Fruit fly (Drosophila melanogaster): ENCODE measurements around the gene AstA-R1.
A peak's percentile ranks its signal among the peaks of the same experiment; 100 is the strongest.

The AstA-R1 gene

dm6 chrX:3695151-3695988 is 121.0 kb downstream of the AstA-R1 start:
- TF ChIP-seq bab1 (GFP tag; optimal IDR thresholded peaks at IDR 0.05) (peak; percentile 94), pad (GFP tag; optimal IDR thresholded peaks at IDR 0.05) (peak; percentile 29), CG7045 (GFP tag; optimal IDR thresholded peaks at IDR 0.05) (peak; percentile 6), CG11617 (GFP tag; optimal IDR thresholded peaks at IDR 0.05) (peak; percentile 93), CG7101 (tag; optimal IDR thresholded peaks at IDR 0.05) (peak; percentile 77), cnc (optimal IDR thresholded peaks at IDR 0.05) (no peak), kay (GFP tag; ENCODE audit: borderline replicate concordance) (peak; percentile 90), CG5204 (GFP tag; optimal IDR thresholded peaks at IDR 0.05) (no peak), CG1620 (GFP tag; optimal IDR thresholded peaks at IDR 0.05) (no peak), cic (GFP tag; optimal IDR thresholded peaks at IDR 0.05) (peak; percentile 68), CG12768 (GFP tag; optimal IDR thresholded peaks at IDR 0.05) (peak; percentile 43), Hr96 (GFP tag; optimal IDR thresholded peaks at IDR 0.05) (no peak), toe (GFP tag; optimal IDR thresholded peaks at IDR 0.05) (peak; percentile 27), CG14711 (tag; optimal IDR thresholded peaks at IDR 0.05) (no peak), Mnt (GFP tag; optimal IDR thresholded peaks at IDR 0.05) (peak; percentile 94), Crg-1 (GFP tag; optimal IDR thresholded peaks at IDR 0.05) (peak; percentile 67), Clk (GFP tag; optimal IDR thresholded peaks at IDR 0.05) (no peak), ovo (GFP tag; optimal IDR thresholded peaks at IDR 0.05) (peak; percentile 10), CG33017 (tag; optimal IDR thresholded peaks at IDR 0.05) (peak; percentile 58), tj (GFP tag; optimal IDR thresholded peaks at IDR 0.05) (peak; percentile 94)

dm6 chrX:3696540-3697206 is 122.3 kb downstream of the AstA-R1 start:
- peak; percentile 69 for TF ChIP-seq Mnt (GFP tag; optimal IDR thresholded peaks at IDR 0.05)
- TF ChIP-seq CG14711 (tag; optimal IDR thresholded peaks at IDR 0.05): no peak

dm6 chrX:3704204-3704660 is 129.9 kb downstream of the AstA-R1 start:
- TF ChIP-seq CG12768 (GFP tag; optimal IDR thresholded peaks at IDR 0.05) (no peak), CG1620 (GFP tag; optimal IDR thresholded peaks at IDR 0.05) (peak; percentile 14), pad (GFP tag; optimal IDR thresholded peaks at IDR 0.05) (peak; percentile 96), bab1 (GFP tag; optimal IDR thresholded peaks at IDR 0.05) (peak; percentile 80), CG14711 (tag; optimal IDR thresholded peaks at IDR 0.05) (no peak), CG7045 (GFP tag; optimal IDR thresholded peaks at IDR 0.05) (no peak), ovo (GFP tag; optimal IDR thresholded peaks at IDR 0.05) (peak; percentile 93), CG33017 (tag; optimal IDR thresholded peaks at IDR 0.05) (no peak), tj (GFP tag; optimal IDR thresholded peaks at IDR 0.05) (peak; percentile 52), CG7101 (tag; optimal IDR thresholded peaks at IDR 0.05) (no peak), CG5204 (GFP tag; optimal IDR thresholded peaks at IDR 0.05) (no peak), Clk (GFP tag; optimal IDR thresholded peaks at IDR 0.05) (no peak), CG11617 (GFP tag; optimal IDR thresholded peaks at IDR 0.05) (peak; percentile 26)

- TF ChIP-seq Crg-1 (GFP tag; optimal IDR thresholded peaks at IDR 0.05) (no peak), pad (GFP tag; optimal IDR thresholded peaks at IDR 0.05) (no peak), toe (GFP tag; optimal IDR thresholded peaks at IDR 0.05) (no peak), Clk (GFP tag; optimal IDR thresholded peaks at IDR 0.05) (no peak), CG12768 (GFP tag; optimal IDR thresholded peaks at IDR 0.05) (no peak), cic (GFP tag; optimal IDR thresholded peaks at IDR 0.05) (no peak), ovo (GFP tag; optimal IDR thresholded peaks at IDR 0.05) (no peak), tj (GFP tag; optimal IDR thresholded peaks at IDR 0.05) (peak; percentile 87), CG7101 (tag; optimal IDR thresholded peaks at IDR 0.05) (no peak), CG7045 (GFP tag; optimal IDR thresholded peaks at IDR 0.05) (no peak), CG5204 (GFP tag; optimal IDR thresholded peaks at IDR 0.05) (no peak), CG11617 (GFP tag; optimal IDR thresholded peaks at IDR 0.05) (no peak), Hr96 (GFP tag; optimal IDR thresholded peaks at IDR 0.05) (no peak), CG1620 (GFP tag; optimal IDR thresholded peaks at IDR 0.05) (no peak), bab1 (GFP tag; optimal IDR thresholded peaks at IDR 0.05) (peak; percentile 48), cnc (optimal IDR thresholded peaks at IDR 0.05) (no peak)
These were observed 136.3 kb downstream of the AstA-R1 start for dm6 chrX:3710531-3711084.

dm6 chrX:3714020-3714419 is 139.7 kb downstream of the AstA-R1 start:
- TF ChIP-seq CG11617 (GFP tag; optimal IDR thresholded peaks at IDR 0.05) (no peak), CG1620 (GFP tag; optimal IDR thresholded peaks at IDR 0.05) (no peak), pad (GFP tag; optimal IDR thresholded peaks at IDR 0.05) (no peak), bab1 (GFP tag; optimal IDR thresholded peaks at IDR 0.05) (peak; percentile 55), cnc (optimal IDR thresholded peaks at IDR 0.05) (no peak), Clk (GFP tag; optimal IDR thresholded peaks at IDR 0.05) (no peak)

dm6 chrX:3715616-3716015 is 141.3 kb downstream of the AstA-R1 start:
- TF ChIP-seq ovo (GFP tag; optimal IDR thresholded peaks at IDR 0.05) (no peak), pad (GFP tag; optimal IDR thresholded peaks at IDR 0.05) (no peak), CG11617 (GFP tag; optimal IDR thresholded peaks at IDR 0.05) (no peak), cnc (optimal IDR thresholded peaks at IDR 0.05) (no peak), kay (GFP tag; ENCODE audit: borderline replicate concordance) (no peak), toe (GFP tag; optimal IDR thresholded peaks at IDR 0.05) (no peak), Clk (GFP tag; optimal IDR thresholded peaks at IDR 0.05) (no peak), CG1620 (GFP tag; optimal IDR thresholded peaks at IDR 0.05) (no peak), CG5204 (GFP tag; optimal IDR thresholded peaks at IDR 0.05) (no peak), bab1 (GFP tag; optimal IDR thresholded peaks at IDR 0.05) (no peak), CG14711 (tag; optimal IDR thresholded peaks at IDR 0.05) (no peak), CG7045 (GFP tag; optimal IDR thresholded peaks at IDR 0.05) (no peak), cic (GFP tag; optimal IDR thresholded peaks at IDR 0.05) (no peak)
